Worm (Caenorhabditis elegans): Measurements from ENCODE around the gene sri-19.

sri-19 gene

ce11 chrIV:11008255-11008654 is 50.1 kb downstream of the sri-19 start:
- no peak for TF ChIP-seq ces-1 (GFP tag; optimal IDR thresholded peaks at IDR 0.05)
- TF ChIP-seq blmp-1 (tag; optimal IDR thresholded peaks at IDR 0.05): peak; percentile 54
- no peak for TF ChIP-seq unc-120 (tag; optimal IDR thresholded peaks at IDR 0.05; ENCODE audit: poor library complexity, severe bottlenecking)
- no peak for TF ChIP-seq zip-8 (tag; optimal IDR thresholded peaks at IDR 0.05)
- TF ChIP-seq pha-4 (tag; optimal IDR thresholded peaks at IDR 0.05): peak; percentile 31

ce11 chrIV:11008996-11009395 is 50.8 kb downstream of the sri-19 start, which contains the start of gene F13H10.6:
TSS of gene F13H10.6 (plus strand) at chrIV:11009296.
- TF ChIP-seq bed-3 (GFP tag; optimal IDR thresholded peaks at IDR 0.05): no peak
- no peak for TF ChIP-seq lin-32 (GFP tag; optimal IDR thresholded peaks at IDR 0.05)
- no peak for TF ChIP-seq elt-3 (tag; optimal IDR thresholded peaks at IDR 0.05)
- no peak for TF ChIP-seq unc-62 (GFP tag; optimal IDR thresholded peaks at IDR 0.05)
- TF ChIP-seq zip-8 (tag; optimal IDR thresholded peaks at IDR 0.05): no peak
- TF ChIP-seq mls-2 (tag; optimal IDR thresholded peaks at IDR 0.05): no peak
- no peak for TF ChIP-seq M03D4.4 (tag; optimal IDR thresholded peaks at IDR 0.05)
- TF ChIP-seq nhr-76 (tag; optimal IDR thresholded peaks at IDR 0.05): no peak
- no peak for TF ChIP-seq unc-39 (tag; optimal IDR thresholded peaks at IDR 0.05)
- no peak for TF ChIP-seq nhr-237 (tag; optimal IDR thresholded peaks at IDR 0.05)
- TF ChIP-seq nhr-2 (tag; optimal IDR thresholded peaks at IDR 0.05): no peak
- no peak for TF ChIP-seq drap-1 (GFP tag; optimal IDR thresholded peaks at IDR 0.05)
- no peak for TF ChIP-seq tbx-8 (GFP tag; optimal IDR thresholded peaks at IDR 0.05)
- TF ChIP-seq mab-5 (tag; optimal IDR thresholded peaks at IDR 0.05): no peak
- no peak for TF ChIP-seq ztf-11 (tag; optimal IDR thresholded peaks at IDR 0.05)
- no peak for TF ChIP-seq ceh-83 (GFP tag; optimal IDR thresholded peaks at IDR 0.05)
- no peak for TF ChIP-seq pha-4 (tag; optimal IDR thresholded peaks at IDR 0.05)
- TF ChIP-seq ham-2 (GFP tag; optimal IDR thresholded peaks at IDR 0.05): no peak
- no peak for TF ChIP-seq ceh-39 (tag; optimal IDR thresholded peaks at IDR 0.05)
- no peak for TF ChIP-seq ceh-43 (GFP tag; optimal IDR thresholded peaks at IDR 0.05)

- no peak for TF ChIP-seq ham-2 (GFP tag; optimal IDR thresholded peaks at IDR 0.05)
- no peak for TF ChIP-seq snpc-4 (tag; optimal IDR thresholded peaks at IDR 0.05)
- no peak for TF ChIP-seq drap-1 (GFP tag; optimal IDR thresholded peaks at IDR 0.05)
- no peak for TF ChIP-seq lsy-2 (tag; optimal IDR thresholded peaks at IDR 0.05)
- no peak for TF ChIP-seq nhr-28 (tag; optimal IDR thresholded peaks at IDR 0.05)
- TF ChIP-seq ceh-39 (tag; optimal IDR thresholded peaks at IDR 0.05): no peak
- no peak for TF ChIP-seq ceh-43 (GFP tag; optimal IDR thresholded peaks at IDR 0.05)
- TF ChIP-seq bed-3 (GFP tag; optimal IDR thresholded peaks at IDR 0.05): no peak
- no peak for TF ChIP-seq unc-120 (tag; optimal IDR thresholded peaks at IDR 0.05; ENCODE audit: poor library complexity, severe bottlenecking)
- no peak for TF ChIP-seq sptf-1 (tag; optimal IDR thresholded peaks at IDR 0.05)
- TF ChIP-seq nhr-237 (tag; optimal IDR thresholded peaks at IDR 0.05): no peak
- no peak for TF ChIP-seq unc-39 (tag; optimal IDR thresholded peaks at IDR 0.05)
- no peak for TF ChIP-seq nhr-2 (tag; optimal IDR thresholded peaks at IDR 0.05)
- TF ChIP-seq pha-4 (tag; optimal IDR thresholded peaks at IDR 0.05): no peak
- TF ChIP-seq flh-1 (GFP tag; optimal IDR thresholded peaks at IDR 0.05): no peak
- no peak for TF ChIP-seq lin-32 (GFP tag; optimal IDR thresholded peaks at IDR 0.05)
- no peak for TF ChIP-seq nhr-76 (tag; optimal IDR thresholded peaks at IDR 0.05)
Measured at ce11 chrIV:11009928-11010327, 51.8 kb downstream of the sri-19 start.

All from whole organism, mixed stage, embryonic.